Fruit fly (Drosophila melanogaster) Kc167 (cell line): ENCODE measurements around the gene Ku80.

ENCODE experiments used
- Myc ChIP-seq: fragments of >200 bp; optimal IDR thresholded peaks from 2 replicates; lab custom pipeline; 2017; ENCODE audit warnings: missing external identifiers
- Sin3A ChIP-seq: fragments of >200 bp; optimal IDR thresholded peaks from 2 replicates; lab custom pipeline; 2018; ENCODE audit warnings: missing external identifiers
- h ChIP-seq: fragments of >200 bp; optimal IDR thresholded peaks from 3 replicates; lab custom pipeline; 2018; ENCODE audit warnings: missing external identifiers
- insv ChIP-seq: fragments of >200 bp; optimal IDR thresholded peaks from 3 replicates; lab custom pipeline; 2018; ENCODE audit warnings: missing external identifiers
- psq ChIP-seq: fragments of >200 bp; optimal IDR thresholded peaks from 2 replicates; lab custom pipeline; 2017; ENCODE audit warnings: missing external identifiers
- ttk ChIP-seq: sonication (Bioruptor generic); optimal IDR thresholded peaks from 2 replicates; lab custom pipeline; 2017; ENCODE audit warnings: missing external identifiers

Ku80 gene

DNA sequence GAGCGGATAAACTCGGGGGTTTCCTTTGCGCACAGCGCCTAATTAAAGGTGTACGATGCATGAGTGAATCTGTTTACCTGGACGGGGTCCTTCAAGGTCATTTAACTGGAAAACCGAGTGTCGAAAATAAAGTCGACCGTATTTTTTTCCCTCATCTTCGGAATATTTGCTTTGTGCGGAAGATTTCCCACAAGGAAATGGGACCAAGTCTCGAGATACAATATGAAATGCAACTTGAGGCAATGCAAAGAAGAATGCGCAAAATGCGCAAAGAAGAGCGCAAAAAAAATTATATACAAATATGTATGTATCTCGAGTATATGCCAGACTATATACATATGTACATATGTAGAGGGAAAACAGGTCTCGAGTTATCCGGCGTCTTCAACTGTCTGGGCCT lies 28.0 kb downstream of the Ku80 start:
- TF ChIP-seq h (no peak), insv (lab: Kevin White, UChicago) (no peak), ttk (lab: Kevin White, UChicago) (no peak), Myc (lab: Kevin White, UChicago) (no peak), Sin3A (lab: Kevin White, UChicago) (no peak), psq (lab: Kevin White, UChicago) (no peak)

DNA sequence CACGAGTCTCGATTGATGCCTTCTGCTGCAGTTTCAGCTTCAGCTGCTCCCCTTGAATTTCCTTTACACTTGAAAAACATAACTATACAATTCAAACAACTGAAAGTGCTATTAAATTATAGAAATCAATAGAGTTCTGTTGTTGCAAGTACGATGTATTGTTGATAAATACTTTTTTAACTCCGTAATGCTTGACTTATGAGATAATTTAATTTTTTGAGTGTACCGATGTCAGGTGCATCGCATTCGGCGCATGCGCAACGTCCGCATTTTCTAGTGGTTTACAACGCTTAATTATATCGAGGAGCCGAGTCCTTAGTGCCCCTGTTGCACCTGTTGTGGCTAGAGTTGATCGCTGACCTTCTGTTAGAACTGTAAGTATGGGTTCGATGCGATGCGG lies 29.5 kb downstream of the Ku80 start:
- TF ChIP-seq Myc (lab: Kevin White, UChicago) (no peak), ttk (lab: Kevin White, UChicago) (no peak), Sin3A (lab: Kevin White, UChicago) (no peak)

dm6 chr2L:15740918-15741317 lies 30.0 kb downstream of the Ku80 start:
- TF ChIP-seq h (no peak), Sin3A (lab: Kevin White, UChicago) (no peak), psq (lab: Kevin White, UChicago) (no peak), ttk (lab: Kevin White, UChicago) (no peak), insv (lab: Kevin White, UChicago) (no peak), Myc (lab: Kevin White, UChicago) (no peak)

DNA sequence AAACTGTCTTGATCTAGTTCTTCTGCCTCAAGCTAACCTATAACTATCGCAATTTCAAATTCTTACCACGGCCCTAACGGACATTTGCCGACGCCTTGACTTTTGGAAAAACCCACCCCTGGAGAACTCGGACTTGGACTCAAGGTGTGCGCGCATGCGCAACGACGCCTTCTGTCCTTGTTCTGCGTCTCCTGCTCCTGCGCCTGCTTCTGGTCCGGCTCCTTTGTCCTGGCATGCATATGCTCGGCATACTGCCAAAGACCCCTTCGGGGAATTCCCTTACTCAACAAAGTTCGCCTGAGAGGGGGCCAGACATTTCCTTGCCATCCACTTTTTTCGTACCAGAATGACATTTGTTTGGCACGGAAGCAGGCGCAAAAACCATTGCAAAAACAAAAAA lies 35.0 kb downstream of the Ku80 start:
- TF ChIP-seq insv (lab: Kevin White, UChicago) (no peak), ttk (lab: Kevin White, UChicago) (no peak), Sin3A (lab: Kevin White, UChicago) (no peak), Myc (lab: Kevin White, UChicago) (no peak), h (no peak), psq (lab: Kevin White, UChicago) (no peak)

dm6 chr2L:15731687-15732086 lies 39.3 kb downstream of the Ku80 start:
- TF ChIP-seq ttk (lab: Kevin White, UChicago): no peak
- TF ChIP-seq psq (lab: Kevin White, UChicago): no peak
- no peak for TF ChIP-seq Myc (lab: Kevin White, UChicago)
